Worm (Caenorhabditis elegans): Measurements from ENCODE around the gene dpy-11.

DNA sequence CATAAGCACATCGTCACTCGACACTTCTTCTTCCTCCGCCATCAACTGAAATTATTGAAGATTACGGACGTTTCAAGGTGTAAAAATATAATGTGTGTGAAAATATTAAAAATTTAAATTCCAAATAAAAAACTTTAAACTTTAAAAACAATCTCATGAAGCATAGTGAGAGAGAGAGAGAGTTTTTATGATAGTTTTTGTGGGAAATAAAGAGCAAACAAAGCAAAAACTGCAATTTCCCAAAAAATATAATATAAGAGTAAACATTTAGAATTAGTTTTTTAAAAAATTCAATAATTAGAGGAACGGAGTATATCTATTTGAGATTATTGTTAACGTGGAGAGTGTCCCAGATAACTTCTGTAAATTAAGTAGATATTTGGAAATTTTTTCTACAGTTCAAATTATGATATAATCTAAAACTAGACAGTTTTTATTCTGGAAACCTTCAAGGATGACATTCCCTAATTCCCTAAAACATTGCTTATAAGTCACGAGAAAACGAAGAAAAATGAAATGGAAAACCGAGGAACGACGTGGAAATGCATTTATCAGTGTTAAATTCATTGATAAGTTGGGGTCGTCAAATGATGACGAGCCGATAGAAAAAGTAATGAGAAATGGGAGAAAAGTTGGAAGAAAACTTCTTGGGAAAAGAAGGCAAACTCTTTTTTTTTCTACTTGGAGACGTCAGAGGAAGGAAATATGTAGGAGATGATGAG lies 31.6 kb upstream of the dpy-11 start, which contains the start of gene dre-1:
- TF ChIP-seq flt-1 (GFP tag; IDR thresholded peaks at IDR 0.05), result no peak
- TF ChIP-seq cog-1 (tag; optimal IDR thresholded peaks at IDR 0.05), result no peak
- TF ChIP-seq ztf-23 (GFP tag; IDR thresholded peaks at IDR 0.05), result no peak
- no peak for TF ChIP-seq T22C8.4 (GFP tag; IDR thresholded peaks at IDR 0.05)
- no peak for TF ChIP-seq ztf-29 (GFP tag; IDR thresholded peaks at IDR 0.05)
- no peak for TF ChIP-seq klf-2 (GFP tag; conservative IDR thresholded peaks at IDR 0.05)
- TF ChIP-seq med-1 (GFP tag; optimal IDR thresholded peaks at IDR 0.05; ENCODE audit: insufficient read depth), result no peak
- TF ChIP-seq tab-1 (GFP tag; IDR thresholded peaks at IDR 0.05), result no peak
- TF ChIP-seq ref-1 (GFP tag; conservative IDR thresholded peaks at IDR 0.05), result no peak
